Worm (Caenorhabditis elegans) whole organism, late embryonic: ENCODE results near the gene klp-3.

Experiments
- K09A11.1 ChIP-seq: sonication (generic microtip); optimal IDR thresholded peaks from 2 replicates; lab custom pipeline; 2017; ENCODE audit warnings: antibody characterized with exemption, mild to moderate bottlenecking, missing genetic modification characterization, missing compliant biosample characterization; ENCODE audit not compliant: insufficient read depth
- Y22D7AL.16 ChIP-seq: sonication (generic microtip); optimal IDR thresholded peaks from 2 replicates; lab custom pipeline; 2016; ENCODE audit warnings: missing genetic modification characterization, missing compliant biosample characterization
- ama-1 ChIP-seq: fragments of 150-350 bp; optimal IDR thresholded peaks from 2 replicates; lab custom pipeline; 2014
- ceh-18 ChIP-seq: sonication (generic microtip); optimal IDR thresholded peaks from 2 replicates; lab custom pipeline; 2016; ENCODE audit warnings: missing genetic modification characterization, missing compliant biosample characterization
- ceh-9 ChIP-seq: sonication (generic microtip); optimal IDR thresholded peaks from 2 replicates; lab custom pipeline; 2016; ENCODE audit warnings: mild to moderate bottlenecking, missing genetic modification characterization, inconsistent platforms, missing compliant biosample characterization
- elt-2 ChIP-seq: sonication (generic microtip); optimal IDR thresholded peaks from 2 replicates; lab custom pipeline; 2016; ENCODE audit warnings: missing genetic modification reagents, missing genetic modification characterization, missing compliant biosample characterization
- lin-11 ChIP-seq: fragments of 200-800 bp; sonication (Bioruptor generic); optimal IDR thresholded peaks from 2 replicates; lab custom pipeline; 2018; ENCODE audit warnings: mild to moderate bottlenecking, missing genetic modification characterization, missing compliant biosample characterization
- nhr-11 ChIP-seq: fragments of 150-350 bp; optimal IDR thresholded peaks from 2 replicates; lab custom pipeline; 2014; ENCODE audit warnings: missing biosample characterization, missing genetic modification characterization
- nhr-232 ChIP-seq: sonication (generic microtip); optimal IDR thresholded peaks from 2 replicates; lab custom pipeline; 2016; ENCODE audit warnings: missing genetic modification characterization, missing compliant biosample characterization
- npax-4 ChIP-seq: sonication (generic microtip); optimal IDR thresholded peaks from 2 replicates; lab custom pipeline; 2016; ENCODE audit warnings: missing genetic modification characterization, missing compliant biosample characterization
- pag-3 ChIP-seq: sonication (generic microtip); optimal IDR thresholded peaks from 2 replicates; lab custom pipeline; 2016; ENCODE audit warnings: missing compliant biosample characterization, missing genetic modification characterization, borderline replicate concordance
- pax-1 ChIP-seq: fragments of 150-350 bp; optimal IDR thresholded peaks from 2 replicates; lab custom pipeline; 2014; ENCODE audit warnings: missing biosample characterization, missing genetic modification characterization
- sdc-2 ChIP-seq: sonication (generic microtip); optimal IDR thresholded peaks from 2 replicates; lab custom pipeline; 2016; ENCODE audit warnings: missing genotype, missing genetic modification characterization, missing compliant biosample characterization

ce11 chrII:7866081-7866480 lies 23.9 kb downstream of the klp-3 start:
- no peak for TF ChIP-seq Y22D7AL.16
- no peak for TF ChIP-seq elt-2 (tag; lab: Kevin White, UChicago)
- no peak for TF ChIP-seq ama-1 (lab: Kevin White, UChicago)
- TF ChIP-seq ceh-18, result no peak
- TF ChIP-seq pax-1, result no peak
- TF ChIP-seq nhr-11 (tag; lab: Kevin White, UChicago), result peak; percentile 32
- no peak for TF ChIP-seq sdc-2 (tag; lab: Kevin White, UChicago)
- no peak for TF ChIP-seq npax-4 (tag; lab: Kevin White, UChicago)
- TF ChIP-seq K09A11.1 (tag; lab: Kevin White, UChicago), result no peak
- TF ChIP-seq lin-11 (tag; lab: Kevin White, UChicago), result no peak
- TF ChIP-seq pag-3, result no peak
- TF ChIP-seq nhr-232 (tag; lab: Kevin White, UChicago), result no peak
- TF ChIP-seq ceh-9 (tag; lab: Kevin White, UChicago), result no peak
